Fruit fly (Drosophila melanogaster): ENCODE measurements around the gene hoe2.

Gene hoe2

dm6 chr2L:4915715-4916153 is 20.5 kb downstream of the hoe2 start:
- no peak for TF ChIP-seq pan (optimal IDR thresholded peaks at IDR 0.05)
- TF ChIP-seq dmrt93B (GFP tag; optimal IDR thresholded peaks at IDR 0.05): peak; percentile 15
- TF ChIP-seq Hr78 (GFP tag; optimal IDR thresholded peaks at IDR 0.05): no peak
- peak; percentile 19 for TF ChIP-seq Sp1 (GFP tag; optimal IDR thresholded peaks at IDR 0.05)
- TF ChIP-seq Dif (GFP tag; optimal IDR thresholded peaks at IDR 0.05; ENCODE audit: partially characterized antibody): no peak
- TF ChIP-seq OdsH (GFP tag; optimal IDR thresholded peaks at IDR 0.05): no peak
- peak in 1 of 2 experiments; percentile 44 for TF ChIP-seq foxo (GFP tag; optimal IDR thresholded peaks at IDR 0.05)
- peak; percentile 64 for TF ChIP-seq psq (GFP tag; optimal IDR thresholded peaks at IDR 0.05)
- peak; percentile 41 for TF ChIP-seq HLH106 (tag; optimal IDR thresholded peaks at IDR 0.05)
- no peak for TF ChIP-seq Rel (GFP tag; optimal IDR thresholded peaks at IDR 0.05)
- TF ChIP-seq Rel (tag; optimal IDR thresholded peaks at IDR 0.05): no peak
- TF ChIP-seq ey (GFP tag; optimal IDR thresholded peaks at IDR 0.05): no peak
- no peak for TF ChIP-seq woc (GFP tag; optimal IDR thresholded peaks at IDR 0.05)

DNA sequence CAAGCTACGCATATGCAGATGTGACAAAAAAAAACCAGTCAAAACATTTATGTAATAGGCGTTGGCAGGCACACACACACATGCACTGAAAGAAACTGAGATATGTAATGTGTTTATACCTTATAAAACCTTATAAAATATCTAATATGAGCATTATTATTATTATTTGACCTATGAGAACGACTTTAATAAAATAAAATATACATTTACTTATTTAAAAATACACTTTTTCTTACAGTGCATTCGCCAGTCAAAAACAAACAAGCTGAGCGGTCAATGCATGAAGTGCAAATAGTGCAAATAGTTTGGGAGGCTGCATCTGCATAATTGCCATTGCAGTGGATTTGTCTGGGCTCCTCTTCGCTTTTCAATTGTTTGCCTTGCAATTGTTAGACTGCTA is 28.3 kb downstream of the hoe2 start:
- TF ChIP-seq dl (GFP tag; optimal IDR thresholded peaks at IDR 0.05; ENCODE audit: insufficient read depth in 1 of 2, partially characterized antibody in 2 of 2) (no peak), lola (GFP tag; optimal IDR thresholded peaks at IDR 0.05) (no peak), N (GFP tag; optimal IDR thresholded peaks at IDR 0.05) (no peak), sage (GFP tag; optimal IDR thresholded peaks at IDR 0.05) (no peak), h (GFP tag; optimal IDR thresholded peaks at IDR 0.05) (peak; percentile 16), CG32264 (GFP tag; optimal IDR thresholded peaks at IDR 0.05) (no peak), Myc (optimal IDR thresholded peaks at IDR 0.05) (no peak), fru (GFP tag; optimal IDR thresholded peaks at IDR 0.05) (no peak), Sp1 (GFP tag; optimal IDR thresholded peaks at IDR 0.05) (no peak), sv (GFP tag; optimal IDR thresholded peaks at IDR 0.05) (peak; percentile 3), CG9705 (GFP tag; optimal IDR thresholded peaks at IDR 0.05) (no peak), Dif (GFP tag; optimal IDR thresholded peaks at IDR 0.05; ENCODE audit: partially characterized antibody) (no peak), ey (GFP tag; optimal IDR thresholded peaks at IDR 0.05) (no peak), Hr78 (GFP tag; optimal IDR thresholded peaks at IDR 0.05) (no peak), br (GFP tag; optimal IDR thresholded peaks at IDR 0.05) (no peak)

DNA sequence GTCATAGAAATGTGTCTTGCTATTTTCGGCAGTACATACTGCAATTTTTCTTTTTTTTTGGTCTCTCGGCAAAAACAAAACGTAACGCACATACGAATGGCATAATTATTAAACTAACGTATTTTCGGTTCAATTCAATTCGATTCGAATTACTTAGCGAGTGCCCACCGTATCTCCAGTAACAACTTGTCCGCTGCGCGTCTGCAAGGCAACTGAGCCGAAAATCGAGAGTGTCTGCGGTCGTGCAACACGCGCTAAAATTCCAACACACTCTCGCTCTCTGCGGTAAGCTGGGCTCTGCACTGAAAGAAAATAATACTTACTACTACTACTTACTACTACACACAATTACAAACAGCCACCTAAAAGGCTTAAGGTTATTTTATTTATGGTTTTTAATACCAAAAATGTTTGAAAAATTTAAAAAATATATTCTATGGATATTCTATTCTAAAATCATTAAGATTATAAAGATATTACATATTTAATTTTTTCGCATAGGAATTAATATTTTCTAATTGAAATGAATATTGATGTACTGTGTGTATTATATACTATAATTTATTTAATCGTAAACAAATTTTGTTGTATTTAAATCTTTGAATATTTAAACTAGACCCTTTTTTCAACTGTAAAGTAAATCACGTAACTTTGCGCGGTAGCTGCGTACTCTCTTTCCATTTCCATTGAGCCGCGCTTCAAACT is 29.6 kb downstream of the hoe2 start, which contains the start of gene snsl:
snsl (minus strand) TSS at position 217 of the 705 bp plus-strand sequence.
- no peak for TF ChIP-seq Hnf4 (GFP tag; optimal IDR thresholded peaks at IDR 0.05)
- TF ChIP-seq CG32264 (GFP tag; optimal IDR thresholded peaks at IDR 0.05): no peak
- no peak for TF ChIP-seq dsf (GFP tag; optimal IDR thresholded peaks at IDR 0.05; ENCODE audit: borderline replicate concordance)
- no peak for TF ChIP-seq Dfd (GFP tag; optimal IDR thresholded peaks at IDR 0.05)
- TF ChIP-seq woc (GFP tag; optimal IDR thresholded peaks at IDR 0.05): no peak
- peak; percentile 72 for TF ChIP-seq psq (GFP tag; optimal IDR thresholded peaks at IDR 0.05)
- TF ChIP-seq CG9705 (GFP tag; optimal IDR thresholded peaks at IDR 0.05): no peak
- TF ChIP-seq CrebA (GFP tag; optimal IDR thresholded peaks at IDR 0.05; ENCODE audit: borderline replicate concordance): no peak
- no peak for TF ChIP-seq sage (GFP tag; optimal IDR thresholded peaks at IDR 0.05)
- no peak for TF ChIP-seq Rel (GFP tag; optimal IDR thresholded peaks at IDR 0.05)
- no peak for TF ChIP-seq Rel (tag; optimal IDR thresholded peaks at IDR 0.05)
- peak in 1 of 2 experiments; percentile 72 for TF ChIP-seq foxo (GFP tag; optimal IDR thresholded peaks at IDR 0.05)
- no peak for TF ChIP-seq Vsx2 (GFP tag; optimal IDR thresholded peaks at IDR 0.05; ENCODE audit: partially characterized antibody)
- TF ChIP-seq rgr (GFP tag; optimal IDR thresholded peaks at IDR 0.05): peak; percentile 53
- TF ChIP-seq ey (GFP tag; optimal IDR thresholded peaks at IDR 0.05): peak; percentile 19
- TF ChIP-seq Dif (GFP tag; optimal IDR thresholded peaks at IDR 0.05; ENCODE audit: partially characterized antibody): no peak
- TF ChIP-seq usp (GFP tag; optimal IDR thresholded peaks at IDR 0.05): no peak
- no peak for TF ChIP-seq brk (GFP tag; optimal IDR thresholded peaks at IDR 0.05)
- TF ChIP-seq Myc (optimal IDR thresholded peaks at IDR 0.05): no peak
- peak; percentile 72 for TF ChIP-seq HLH106 (tag; optimal IDR thresholded peaks at IDR 0.05)
- TF ChIP-seq sv (GFP tag; optimal IDR thresholded peaks at IDR 0.05): no peak
- no peak for TF ChIP-seq Hr83 (GFP tag; optimal IDR thresholded peaks at IDR 0.05; ENCODE audit: poor library complexity, severe bottlenecking)
- TF ChIP-seq Abd-B (GFP tag; optimal IDR thresholded peaks at IDR 0.05): no peak
- TF ChIP-seq dl (GFP tag; optimal IDR thresholded peaks at IDR 0.05; ENCODE audit: insufficient read depth in 1 of 2, partially characterized antibody in 2 of 2): no peak
- peak; percentile 61 for TF ChIP-seq OdsH (GFP tag; optimal IDR thresholded peaks at IDR 0.05)
- peak; percentile 82 for TF ChIP-seq Sp1 (GFP tag; optimal IDR thresholded peaks at IDR 0.05)
- no peak for TF ChIP-seq N (GFP tag; optimal IDR thresholded peaks at IDR 0.05)
- peak; percentile 84 for TF ChIP-seq fru (GFP tag; optimal IDR thresholded peaks at IDR 0.05)
- no peak for TF ChIP-seq lola (GFP tag; optimal IDR thresholded peaks at IDR 0.05)
- TF ChIP-seq pan (optimal IDR thresholded peaks at IDR 0.05): no peak
- TF ChIP-seq GATAd (GFP tag; optimal IDR thresholded peaks at IDR 0.05): no peak
- no peak for TF ChIP-seq dmrt93B (GFP tag; optimal IDR thresholded peaks at IDR 0.05)
- TF ChIP-seq Mio (GFP tag; optimal IDR thresholded peaks at IDR 0.05): no peak
- no peak for TF ChIP-seq tai (GFP tag; optimal IDR thresholded peaks at IDR 0.05)
- peak; percentile 17 for TF ChIP-seq h (GFP tag; optimal IDR thresholded peaks at IDR 0.05)
- TF ChIP-seq Jra (GFP tag; optimal IDR thresholded peaks at IDR 0.05): no peak
- no peak for TF ChIP-seq br (GFP tag; optimal IDR thresholded peaks at IDR 0.05)
- TF ChIP-seq jim (GFP tag; optimal IDR thresholded peaks at IDR 0.05): no peak
- no peak for TF ChIP-seq Hr78 (GFP tag; optimal IDR thresholded peaks at IDR 0.05)
